Fruit fly (Drosophila melanogaster) S2 (cell line): Measurements from ENCODE around the gene Eip63E.

ENCODE experiments used
- CG8478 ChIP-seq: fragments of >200 bp; optimal IDR thresholded peaks from 2 replicates; lab custom pipeline; 2018
- CTCF ChIP-seq, 2 experiments: fragments of >200 bp; optimal IDR thresholded peaks; 2 replicates each; lab custom pipeline; 2018

DNA sequence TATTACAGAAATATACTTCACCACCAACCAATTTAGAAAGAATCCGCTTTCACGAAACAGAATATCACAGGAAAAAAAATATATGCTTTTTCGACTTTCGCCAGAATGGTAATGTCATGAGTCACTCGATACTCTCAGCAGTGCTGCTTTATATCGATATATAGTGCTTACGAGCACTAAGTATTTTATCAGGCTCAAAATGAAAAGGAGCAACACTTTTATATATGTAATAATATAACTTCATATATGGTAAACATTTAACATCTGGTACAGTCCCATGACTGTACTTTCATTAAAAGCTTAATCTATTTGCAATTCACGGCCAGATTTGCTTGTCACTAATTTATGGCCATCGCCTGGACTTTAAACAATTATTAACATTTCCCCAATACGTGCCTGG is 139.1 kb downstream of the Eip63E start, which contains the start of gene CG10862:
- no peak for TF ChIP-seq CTCF (optimal IDR thresholded peaks at IDR 0.05; lab: Kevin White, UChicago)
- no peak for TF ChIP-seq CG8478 (lab: Kevin White, UChicago)
